Fruit fly (Drosophila melanogaster): Measurements from ENCODE around the gene Elp1.
A peak's percentile ranks its signal among the peaks of the same experiment; 100 is the strongest.

The Elp1 gene

DNA sequence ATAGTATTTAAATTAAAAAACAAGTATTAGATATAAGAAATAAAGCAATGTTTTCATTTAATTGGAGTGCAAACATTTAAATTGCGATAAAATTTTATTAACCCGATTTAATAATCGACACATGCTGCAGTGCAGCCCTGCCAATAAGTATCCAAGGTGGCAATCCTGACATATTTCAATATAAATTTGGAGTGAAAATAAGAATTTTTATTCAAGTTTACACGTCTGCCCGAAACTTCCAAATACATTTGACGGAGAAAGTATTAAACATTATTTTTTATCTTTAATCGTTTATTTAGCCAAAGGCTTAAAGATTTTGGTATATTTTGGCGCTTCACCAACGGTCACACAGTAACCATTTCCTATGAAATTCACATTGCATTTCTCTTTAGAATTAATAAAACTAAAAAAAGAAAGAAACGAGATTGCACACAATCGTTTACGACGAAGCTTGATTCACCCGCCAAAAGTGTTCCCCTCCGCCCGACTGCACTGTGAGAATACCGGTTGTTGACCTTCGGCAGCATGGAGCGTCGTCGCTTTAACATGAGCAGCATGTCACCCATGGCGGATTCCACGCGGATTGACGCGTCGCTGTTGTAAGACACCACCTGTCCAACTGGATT, 22.2 kb upstream of the Elp1 start, which contains the start of gene CG14712 (continued):
- TF ChIP-seq unpg (GFP tag; optimal IDR thresholded peaks at IDR 0.05) (no peak), CG15479 (GFP tag; optimal IDR thresholded peaks at IDR 0.05) (no peak), Doc2 (GFP tag; IDR thresholded peaks at IDR 0.05) (no peak), CG18011 (GFP tag; optimal IDR thresholded peaks at IDR 0.05) (no peak), CG14441 (GFP tag; IDR thresholded peaks at IDR 0.05) (peak; percentile 21; the same call in 1 of the 2 replicates), tll (GFP tag; optimal IDR thresholded peaks at IDR 0.05) (no peak), Myb (GFP tag; optimal IDR thresholded peaks at IDR 0.05) (peak; percentile 47), lov (optimal IDR thresholded peaks at IDR 0.05) (no peak), lov (GFP tag; IDR thresholded peaks at IDR 0.05) (no peak), pros (GFP tag; optimal IDR thresholded peaks at IDR 0.05) (no peak), p53 (GFP tag; optimal IDR thresholded peaks at IDR 0.05) (no peak), Opbp (GFP tag; IDR thresholded peaks at IDR 0.05; ENCODE audit: partially characterized antibody) (0 out of 3 replicates have a peak, but pooled peaks have one; percentile 25), CG9797 (GFP tag; optimal IDR thresholded peaks at IDR 0.05) (peak; percentile 73), CoRest (tag; optimal IDR thresholded peaks at IDR 0.05) (no peak), CG8924 (tag; optimal IDR thresholded peaks at IDR 0.05) (no peak), CG6689 (GFP tag; IDR thresholded peaks at IDR 0.05) (no peak), CG30403 (GFP tag; optimal IDR thresholded peaks at IDR 0.05) (no peak), CG9876 (GFP tag; optimal IDR thresholded peaks at IDR 0.05) (no peak), BtbVII (GFP tag; optimal IDR thresholded peaks at IDR 0.05) (no peak), stwl (tag; optimal IDR thresholded peaks at IDR 0.05) (peak; percentile 84), CG9817 (tag; optimal IDR thresholded peaks at IDR 0.05) (no peak), CG15514 (GFP tag; optimal IDR thresholded peaks at IDR 0.05) (peak; percentile 83), HLH4C (GFP tag; IDR thresholded peaks at IDR 0.05; ENCODE audit: partially characterized antibody) (peak; percentile 80), lbe (GFP tag; optimal IDR thresholded peaks at IDR 0.05) (peak; percentile 46), bab2 (GFP tag; optimal IDR thresholded peaks at IDR 0.05) (no peak), ara (GFP tag; IDR thresholded peaks at IDR 0.05) (no peak), nau (GFP tag; optimal IDR thresholded peaks at IDR 0.05) (no peak), Fer1 (GFP tag; optimal IDR thresholded peaks at IDR 0.05) (peak; percentile 11), CG14014 (GFP tag; IDR thresholded peaks at IDR 0.05) (no peak), gt (GFP tag; IDR thresholded peaks at IDR 0.05) (no peak), CG1233 (GFP tag; optimal IDR thresholded peaks at IDR 0.05) (no peak), Pdp1 (GFP tag; optimal IDR thresholded peaks at IDR 0.05) (peak in 1 of 2 experiments; percentile 28), cato (GFP tag; optimal IDR thresholded peaks at IDR 0.05; ENCODE audit: borderline replicate concordance) (no peak), CG15601 (tag; optimal IDR thresholded peaks at IDR 0.05) (no peak), CG9215 (GFP tag; IDR thresholded peaks at IDR 0.05) (no peak), ranshi (GFP tag; IDR thresholded peaks at IDR 0.05) (no peak), CG2712 (tag; optimal IDR thresholded peaks at IDR 0.05) (peak; percentile 68), Spps (tag; optimal IDR thresholded peaks at IDR 0.05) (no peak), row (GFP tag; IDR thresholded peaks at IDR 0.05) (peak; percentile 51; the same call in 2 of the 3 replicates), btn (GFP tag; optimal IDR thresholded peaks at IDR 0.05) (no peak), emc (GFP tag; optimal IDR thresholded peaks at IDR 0.05) (no peak), Xbp1 (GFP tag; optimal IDR thresholded peaks at IDR 0.05) (peak; percentile 45), CG1602 (GFP tag; optimal IDR thresholded peaks at IDR 0.05) (no peak), cwo (GFP tag; optimal IDR thresholded peaks at IDR 0.05) (no peak), phol (tag; optimal IDR thresholded peaks at IDR 0.05) (peak; percentile 72), CG12219 (GFP tag; optimal IDR thresholded peaks at IDR 0.05) (no peak), dm (GFP tag; optimal IDR thresholded peaks at IDR 0.05) (peak; percentile 28), NC2α (GFP tag; optimal IDR thresholded peaks at IDR 0.05) (no peak), Doc3 (GFP tag; IDR thresholded peaks at IDR 0.05; ENCODE audit: partially characterized antibody) (peak; percentile 22; the same call in 1 of the 3 replicates)
